Fruit fly (Drosophila melanogaster) whole organism, embryonic: ENCODE data around the gene mld.

Source experiments
- Adf1 ChIP-seq: fragments of 200-800 bp; sonication (Bioruptor generic); IDR thresholded peaks from 2 replicates; pipeline ENCODE4 v1.3.6; 2022; ENCODE audit warnings: missing biosample characterization, missing genetic modification characterization
- B-H1 ChIP-seq: fragments of 200-800 bp; sonication (Bioruptor generic); IDR thresholded peaks from 3 replicates; pipeline ENCODE4 v1.3.6; 2022; ENCODE audit warnings: missing biosample characterization, missing genetic modification characterization
- Bdp1 ChIP-seq: fragments of 200-800 bp; sonication (Bioruptor generic); optimal IDR thresholded peaks from 3 replicates; lab custom pipeline; 2016; ENCODE audit warnings: missing biosample characterization, missing genetic modification characterization
- CG10267 ChIP-seq: fragments of 200-800 bp; sonication (Bioruptor generic); optimal IDR thresholded peaks from 2 replicates; lab custom pipeline; 2018; ENCODE audit warnings: missing biosample characterization, mild to moderate bottlenecking, missing genetic modification characterization, moderate library complexity
- CG10366 ChIP-seq: fragments of 200-800 bp; sonication (Bioruptor generic); IDR thresholded peaks from 2 replicates; pipeline ENCODE4 v1.3.6; 2022; ENCODE audit warnings: missing biosample characterization, missing genetic modification characterization
- CG10543 ChIP-seq: fragments of 200-800 bp; sonication (Bioruptor generic); optimal IDR thresholded peaks from 3 replicates; lab custom pipeline; 2017; ENCODE audit warnings: missing biosample characterization, mild to moderate bottlenecking, missing genetic modification characterization, moderate library complexity
- CG10565 ChIP-seq: fragments of 200-800 bp; sonication (Bioruptor generic); optimal IDR thresholded peaks from 3 replicates; lab custom pipeline; 2016; ENCODE audit warnings: missing biosample characterization, mild to moderate bottlenecking, missing genetic modification characterization
- CG10654 ChIP-seq: fragments of 200-800 bp; sonication (Bioruptor generic); optimal IDR thresholded peaks from 2 replicates; lab custom pipeline; 2016; ENCODE audit warnings: missing biosample characterization, missing genetic modification characterization
- CG13296 ChIP-seq: fragments of 200-800 bp; sonication (Bioruptor generic); optimal IDR thresholded peaks from 3 replicates; lab custom pipeline; 2018; ENCODE audit warnings: missing biosample characterization, mild to moderate bottlenecking, missing genetic modification characterization
- CG14014 ChIP-seq: fragments of 200-800 bp; sonication (Bioruptor generic); IDR thresholded peaks from 2 replicates; pipeline ENCODE4 v1.3.6; 2022; ENCODE audit warnings: missing biosample characterization, missing genetic modification characterization
- CG1602 ChIP-seq: fragments of 200-800 bp; sonication (Bioruptor generic); optimal IDR thresholded peaks from 3 replicates; lab custom pipeline; 2016; ENCODE audit warnings: missing biosample characterization, missing genetic modification characterization
- CG1647 ChIP-seq: fragments of 200-800 bp; sonication (Bioruptor generic); optimal IDR thresholded peaks from 3 replicates; lab custom pipeline; 2016; ENCODE audit warnings: missing biosample characterization, missing genetic modification characterization
- CG2199 ChIP-seq: fragments of 200-800 bp; sonication (Bioruptor generic); IDR thresholded peaks from 3 replicates; pipeline ENCODE4 v1.3.6; 2022; ENCODE audit warnings: missing biosample characterization, missing genetic modification characterization
- CG30431 ChIP-seq: fragments of 200-800 bp; sonication (Bioruptor generic); optimal IDR thresholded peaks from 2 replicates; lab custom pipeline; 2017; ENCODE audit warnings: missing biosample characterization, missing genetic modification characterization
- CG3163 ChIP-seq: fragments of 200-800 bp; sonication (Bioruptor generic); optimal IDR thresholded peaks from 3 replicates; lab custom pipeline; 2016; ENCODE audit warnings: missing biosample characterization, missing genetic modification characterization
- CG32772 ChIP-seq: fragments of 200-800 bp; sonication (Bioruptor generic); IDR thresholded peaks from 2 replicates; pipeline ENCODE4 v1.3.6; 2022; ENCODE audit warnings: missing biosample characterization, missing genetic modification characterization
- CG33213 ChIP-seq: fragments of 200-800 bp; sonication (Bioruptor generic); optimal IDR thresholded peaks from 3 replicates; lab custom pipeline; 2016; ENCODE audit warnings: missing biosample characterization, missing genetic modification characterization
- CG3726 ChIP-seq: fragments of 200-800 bp; sonication (Bioruptor generic); IDR thresholded peaks from 3 replicates; pipeline ENCODE4, ENCODE4 v1.3.6; 2022; ENCODE audit warnings: missing biosample characterization, missing genetic modification characterization
- CG3847 ChIP-seq: fragments of 200-800 bp; sonication (Bioruptor generic); IDR thresholded peaks from 2 replicates; pipeline ENCODE4 v1.3.6; 2022; ENCODE audit warnings: missing biosample characterization, missing genetic modification characterization
- CG4404 ChIP-seq: fragments of 200-800 bp; sonication (Bioruptor generic); IDR thresholded peaks from 2 replicates; pipeline ENCODE4 v1.3.6; 2022; ENCODE audit warnings: missing biosample characterization, missing genetic modification characterization
- CG4424 ChIP-seq: fragments of 200-800 bp; sonication (Bioruptor generic); optimal IDR thresholded peaks from 3 replicates; lab custom pipeline; 2016; ENCODE audit warnings: missing biosample characterization, missing genetic modification characterization
- CG6654 ChIP-seq: fragments of 200-800 bp; sonication (Bioruptor generic); optimal IDR thresholded peaks from 2 replicates; lab custom pipeline; 2017; ENCODE audit warnings: missing biosample characterization, mild to moderate bottlenecking, missing genetic modification characterization
- CG6683 ChIP-seq: fragments of 200-800 bp; sonication (Bioruptor generic); optimal IDR thresholded peaks from 2 replicates; lab custom pipeline; 2017; ENCODE audit warnings: missing biosample characterization, mild to moderate bottlenecking, missing genetic modification characterization, missing genetic modification reagents
- CG6791 ChIP-seq: fragments of 200-800 bp; sonication (Bioruptor generic); IDR thresholded peaks from 3 replicates; pipeline ENCODE4 v1.3.6; 2022; ENCODE audit warnings: missing biosample characterization, missing genetic modification characterization; ENCODE audit not compliant: partially characterized antibody
- CG8281 ChIP-seq: fragments of 200-800 bp; sonication (Bioruptor generic); optimal IDR thresholded peaks from 2 replicates; lab custom pipeline; 2018; ENCODE audit warnings: missing biosample characterization, mild to moderate bottlenecking, missing genetic modification characterization, moderate library complexity
- Deaf1 ChIP-seq: fragments of 200-800 bp; optimal IDR thresholded peaks from 3 replicates; lab custom pipeline; 2019; ENCODE audit warnings: missing biosample characterization, mild to moderate bottlenecking, missing genetic modification characterization, moderate library complexity
- Dek ChIP-seq: fragments of 200-800 bp; sonication (Bioruptor generic); optimal IDR thresholded peaks from 3 replicates; lab custom pipeline; 2019; ENCODE audit warnings: missing biosample characterization, mild to moderate bottlenecking, missing genetic modification characterization, moderate library complexity
- ERR ChIP-seq: fragments of 200-800 bp; sonication (Bioruptor generic); optimal IDR thresholded peaks from 2 replicates; lab custom pipeline; 2016; ENCODE audit warnings: missing biosample characterization, missing genetic modification characterization
- HmgD ChIP-seq: fragments of 200-800 bp; sonication (Bioruptor generic); optimal IDR thresholded peaks from 3 replicates; lab custom pipeline; 2016; ENCODE audit warnings: missing biosample characterization, missing genetic modification characterization
- Hr78 ChIP-seq, 2 experiments: fragments of 200-800 bp in 1 of 2; fragments of >200 bp in 1 of 2; sonication (Bioruptor generic) in 1 of 2; optimal IDR thresholded peaks; 2 replicates each; lab custom pipeline; 2017 to 2019; ENCODE audit warnings: missing biosample characterization in 2 of 2, missing genetic modification characterization in 2 of 2, mild to moderate bottlenecking in 1 of 2, moderate library complexity in 1 of 2
- NC2α ChIP-seq: fragments of 200-800 bp; sonication (Bioruptor generic); optimal IDR thresholded peaks from 2 replicates; lab custom pipeline; 2016; ENCODE audit warnings: missing biosample characterization, missing genetic modification characterization
- Nf-YA ChIP-seq: fragments of 200-800 bp; sonication (Bioruptor generic); IDR thresholded peaks from 2 replicates; pipeline ENCODE4 v1.3.6; 2022; ENCODE audit warnings: missing biosample characterization, missing genetic modification characterization
- Pdp1 ChIP-seq, 2 experiments: fragments of 200-800 bp; sonication (Bioruptor generic); optimal IDR thresholded peaks; 3 replicates each; lab custom pipeline; 2016; ENCODE audit warnings: missing biosample characterization in 2 of 2, missing genetic modification characterization in 2 of 2, mild to moderate bottlenecking in 1 of 2, moderate library complexity in 1 of 2
- bcd ChIP-seq: fragments of 200-800 bp; sonication (Bioruptor generic); optimal IDR thresholded peaks from 2 replicates; lab custom pipeline; 2017; ENCODE audit warnings: missing biosample characterization, mild to moderate bottlenecking, missing genetic modification characterization
- chm ChIP-seq: fragments of 200-800 bp; sonication (Bioruptor generic); IDR thresholded peaks from 2 replicates; pipeline ENCODE4 v1.3.6; 2022; ENCODE audit warnings: missing biosample characterization, missing genetic modification characterization
- da ChIP-seq: fragments of 200-800 bp; sonication (Bioruptor generic); optimal IDR thresholded peaks from 2 replicates; lab custom pipeline; 2016; ENCODE audit warnings: missing biosample characterization, missing genetic modification characterization
- dmrt99B ChIP-seq: fragments of 200-800 bp; sonication (Bioruptor generic); optimal IDR thresholded peaks from 2 replicates; lab custom pipeline; 2018; ENCODE audit warnings: missing biosample characterization, mild to moderate bottlenecking, missing genetic modification characterization, moderate library complexity
- fd3F ChIP-seq: fragments of 200-800 bp; sonication (Bioruptor generic); optimal IDR thresholded peaks from 2 replicates; lab custom pipeline; 2018; ENCODE audit warnings: missing biosample characterization, mild to moderate bottlenecking, missing genetic modification characterization, moderate library complexity
- gsb-n ChIP-seq: fragments of 200-800 bp; sonication (Bioruptor generic); optimal IDR thresholded peaks from 3 replicates; lab custom pipeline; 2018; ENCODE audit warnings: missing biosample characterization, mild to moderate bottlenecking, missing genetic modification characterization
- lmd ChIP-seq: fragments of 200-800 bp; sonication (Bioruptor generic); IDR thresholded peaks from 2 replicates; pipeline ENCODE4 v1.3.6; 2022; ENCODE audit warnings: missing biosample characterization, missing genetic modification characterization
- maf-S ChIP-seq: fragments of 200-800 bp; sonication (Bioruptor generic); optimal IDR thresholded peaks from 2 replicates; lab custom pipeline; 2016; ENCODE audit warnings: missing biosample characterization, missing genetic modification characterization
- mam ChIP-seq: fragments of 200-800 bp; sonication (Bioruptor generic); optimal IDR thresholded peaks from 3 replicates; lab custom pipeline; 2016; ENCODE audit warnings: missing biosample characterization, missing genetic modification characterization
- nerfin-1 ChIP-seq: fragments of 200-800 bp; sonication (Bioruptor generic); optimal IDR thresholded peaks from 3 replicates; lab custom pipeline; 2019; ENCODE audit warnings: missing biosample characterization, mild to moderate bottlenecking, missing genetic modification characterization, moderate library complexity
- otp ChIP-seq: fragments of 200-800 bp; sonication (Bioruptor generic); IDR thresholded peaks from 3 replicates; pipeline ENCODE4, ENCODE4 v1.3.6; 2022; ENCODE audit warnings: missing biosample characterization, missing genetic modification characterization
- prd ChIP-seq, 3 experiments: fragments of >200 bp in 2 of 3; fragments of 200-800 bp in 1 of 3; sonication (Bioruptor generic) in 1 of 3; optimal IDR thresholded peaks in 2 of 3; IDR thresholded peaks in 1 of 3; 2 replicates in 2 of 3; 3 replicates in 1 of 3; pipeline versions ENCODE4 v1.3.6 to Lab custom; 2017 to 2022; ENCODE audit warnings: missing biosample characterization in 1 of 3, missing genetic modification characterization in 1 of 3
- schlank ChIP-seq: fragments of 200-800 bp; sonication (Bioruptor generic); optimal IDR thresholded peaks from 2 replicates; lab custom pipeline; 2018; ENCODE audit warnings: missing biosample characterization, mild to moderate bottlenecking, missing genetic modification characterization
- sisA ChIP-seq: fragments of 200-800 bp; sonication (Bioruptor generic); IDR thresholded peaks from 2 replicates; pipeline ENCODE4 v1.3.6; 2022; ENCODE audit warnings: missing biosample characterization, missing genetic modification characterization
- stwl ChIP-seq: fragments of 200-800 bp; sonication (Bioruptor generic); optimal IDR thresholded peaks from 3 replicates; lab custom pipeline; 2018; ENCODE audit warnings: missing biosample characterization, mild to moderate bottlenecking, missing genetic modification characterization, moderate library complexity
- tgo ChIP-seq: fragments of 200-800 bp; sonication (Bioruptor generic); IDR thresholded peaks from 3 replicates; pipeline ENCODE4 v1.3.6; 2022; ENCODE audit warnings: missing biosample characterization, missing genetic modification characterization

The mld gene

DNA sequence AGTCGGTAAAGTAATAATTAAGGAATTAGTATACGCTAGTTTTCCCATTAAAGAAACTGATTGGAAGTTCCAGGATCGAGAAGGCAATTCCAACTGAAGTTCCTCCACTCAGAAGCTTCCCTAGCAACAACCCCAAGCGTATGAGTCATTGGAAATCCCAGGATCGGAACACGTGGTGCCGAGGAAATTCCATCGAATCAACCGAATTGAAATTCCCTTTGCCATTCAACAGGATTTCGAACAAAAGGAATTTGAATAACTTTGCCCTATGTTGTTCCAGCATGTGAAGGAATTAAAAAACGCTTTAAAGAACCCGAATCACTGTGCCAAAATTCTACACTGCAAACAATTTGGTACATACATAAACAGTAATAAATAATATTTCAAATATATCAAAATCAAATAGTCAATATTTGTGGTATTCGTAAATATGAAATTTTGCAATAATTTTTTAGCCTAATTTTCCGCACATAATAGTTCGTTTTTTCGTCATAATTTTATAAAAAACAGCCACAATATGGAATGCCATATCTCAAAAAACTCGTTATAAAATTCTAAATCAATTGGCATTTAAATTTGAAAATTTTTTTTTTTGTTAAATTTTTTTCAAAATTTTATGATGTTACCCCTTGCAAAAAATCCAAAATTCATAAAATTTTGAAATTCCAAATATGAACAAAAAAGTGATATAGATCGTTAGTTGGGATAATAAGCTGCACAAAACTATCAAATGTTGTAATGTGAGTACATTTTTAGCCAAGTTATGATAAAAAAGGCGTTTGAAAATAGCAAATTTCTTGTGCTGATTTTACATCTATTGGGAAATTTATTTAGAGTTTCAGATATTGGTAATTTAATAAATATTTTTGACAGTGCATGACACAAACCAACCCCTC, 5.1 kb upstream of the mld start (continued):
- TF ChIP-seq CG3847 (GFP tag; lab: Robert Waterston, UW) (no peak), da (GFP tag; lab: Kevin White, UChicago) (no peak), CG8281 (no peak), CG3726 (GFP tag; lab: Robert Waterston, UW) (no peak), CG14014 (GFP tag; lab: Robert Waterston, UW) (no peak), CG6683 (GFP tag; lab: Kevin White, UChicago) (no peak), gsb-n (tag; lab: Kevin White, UChicago) (peak; percentile 24), CG33213 (no peak), otp (no peak), CG10267 (tag; lab: Kevin White, UChicago) (peak; percentile 11), lmd (no peak), Nf-YA (GFP tag; lab: Robert Waterston, UW) (no peak), CG10654 (peak; percentile 2), mam (GFP tag; lab: Kevin White, UChicago) (no peak), CG6791 (GFP tag; lab: Robert Waterston, UW) (no peak; the same call in 2 of the 3 replicates), prd (optimal IDR thresholded peaks at IDR 0.05; lab: Kevin White, UChicago) (no peak), prd (GFP tag; IDR thresholded peaks at IDR 0.05; lab: Robert Waterston, UW) (no peak; the same call in 2 of the 3 replicates), stwl (tag; lab: Kevin White, UChicago) (no peak), bcd (peak; percentile 28), CG30431 (GFP tag; lab: Kevin White, UChicago) (peak; percentile 0), fd3F (GFP tag; lab: Kevin White, UChicago) (no peak), Dek (no peak), CG32772 (GFP tag; lab: Robert Waterston, UW) (no peak), maf-S (GFP tag; lab: Kevin White, UChicago) (no peak), NC2α (GFP tag; lab: Kevin White, UChicago) (no peak), CG10543 (GFP tag; lab: Kevin White, UChicago) (no peak), sisA (GFP tag; lab: Robert Waterston, UW) (no peak), chm (no peak), CG3163 (GFP tag; lab: Kevin White, UChicago) (no peak), CG1647 (GFP tag; lab: Kevin White, UChicago) (no peak), Hr78 (GFP tag; optimal IDR thresholded peaks at IDR 0.05; lab: Kevin White, UChicago) (no peak), B-H1 (no peak), HmgD (GFP tag; lab: Kevin White, UChicago) (no peak), dmrt99B (peak; percentile 56), CG4404 (no peak), Deaf1 (no peak), CG6654 (GFP tag; lab: Kevin White, UChicago) (no peak), CG1602 (GFP tag; lab: Kevin White, UChicago) (peak; percentile 29), CG4424 (GFP tag; lab: Kevin White, UChicago) (peak; percentile 49), Pdp1 (GFP tag; optimal IDR thresholded peaks at IDR 0.05; lab: Kevin White, UChicago) (peak in 1 of 2 experiments; percentile 14), CG10366 (no peak), Bdp1 (no peak), ERR (no peak), CG2199 (no peak), CG13296 (GFP tag; lab: Kevin White, UChicago) (no peak), CG10565 (no peak), nerfin-1 (tag; lab: Kevin White, UChicago) (peak; percentile 99), Adf1 (no peak), schlank (tag; lab: Kevin White, UChicago) (no peak), tgo (no peak)
